Worm (Caenorhabditis elegans) whole organism, L3 larva: Measurements from ENCODE around the gene srh-76.

ENCODE experiments used
- ZK546.5 ChIP-seq: sonication (generic microtip); optimal IDR thresholded peaks from 2 replicates; lab custom pipeline; 2017; ENCODE audit warnings: missing biosample characterization, missing genetic modification characterization
- ama-1 ChIP-seq: fragments of 150-350 bp; optimal IDR thresholded peaks from 2 replicates; lab custom pipeline; 2018
- ceh-16 ChIP-seq: sonication (generic microtip); optimal IDR thresholded peaks from 2 replicates; lab custom pipeline; 2017; ENCODE audit warnings: missing biosample characterization, missing genetic modification characterization
- ceh-28 ChIP-seq: fragments of 150-350 bp; optimal IDR thresholded peaks from 2 replicates; lab custom pipeline; 2014; ENCODE audit warnings: missing biosample characterization, missing genetic modification reagents, missing genetic modification characterization
- ceh-82 ChIP-seq: fragments of 150-350 bp; optimal IDR thresholded peaks from 2 replicates; lab custom pipeline; 2014; ENCODE audit warnings: missing biosample characterization, missing genetic modification characterization
- ceh-9 ChIP-seq: sonication (generic microtip); optimal IDR thresholded peaks from 2 replicates; lab custom pipeline; 2018; ENCODE audit warnings: missing biosample characterization, missing genetic modification characterization
- daf-12 ChIP-seq: fragments of 150-350 bp; optimal IDR thresholded peaks from 2 replicates; lab custom pipeline; 2014; ENCODE audit warnings: missing biosample characterization, missing genetic modification reagents, missing genetic modification characterization
- egl-5 ChIP-seq: fragments of 150-350 bp; optimal IDR thresholded peaks from 2 replicates; lab custom pipeline; 2017; ENCODE audit warnings: missing biosample characterization, missing genetic modification reagents, missing genetic modification characterization, inconsistent platforms
- elt-1 ChIP-seq: fragments of 150-350 bp; optimal IDR thresholded peaks from 2 replicates; lab custom pipeline; 2014; ENCODE audit warnings: missing biosample characterization, missing genetic modification characterization
- elt-2 ChIP-seq: sonication (generic microtip); optimal IDR thresholded peaks from 2 replicates; lab custom pipeline; 2016; ENCODE audit warnings: missing genetic modification reagents, mild to moderate bottlenecking, missing genetic modification characterization, missing compliant biosample characterization
- elt-3 ChIP-seq, 3 experiments: fragments of 150-350 bp in 1 of 3; sonication (generic microtip) in 2 of 3; optimal IDR thresholded peaks; 2 replicates in 2 of 3; 4 replicates in 1 of 3; lab custom pipeline; 2014 to 2017; ENCODE audit warnings: missing biosample characterization in 3 of 3, missing genetic modification characterization in 3 of 3
- eor-1 ChIP-seq, 2 experiments: fragments of 150-350 bp; optimal IDR thresholded peaks; 2 replicates each; lab custom pipeline; 2014 to 2018; ENCODE audit warnings: missing biosample characterization in 2 of 2, missing genetic modification characterization in 2 of 2
- fkh-10 ChIP-seq: sonication (generic microtip); optimal IDR thresholded peaks from 2 replicates; lab custom pipeline; 2017; ENCODE audit warnings: missing biosample characterization, missing genetic modification reagents, missing genetic modification characterization
- fos-1 ChIP-seq: fragments of 150-350 bp; optimal IDR thresholded peaks from 2 replicates; lab custom pipeline; 2014; ENCODE audit warnings: missing biosample characterization, missing genetic modification characterization
- jun-1 ChIP-seq: fragments of 150-350 bp; optimal IDR thresholded peaks from 2 replicates; lab custom pipeline; 2014; ENCODE audit warnings: missing biosample characterization, missing genetic modification reagents, missing genetic modification characterization
- lin-15B ChIP-seq: fragments of 150-350 bp; optimal IDR thresholded peaks from 2 replicates; lab custom pipeline; 2014; ENCODE audit warnings: missing biosample characterization, missing genetic modification characterization
- lin-39 ChIP-seq: fragments of 150-350 bp; optimal IDR thresholded peaks from 2 replicates; lab custom pipeline; 2018; ENCODE audit warnings: missing biosample characterization, missing genetic modification reagents, missing genetic modification characterization
- lsy-12 ChIP-seq: sonication (generic microtip); optimal IDR thresholded peaks from 2 replicates; lab custom pipeline; 2016; ENCODE audit warnings: mild to moderate bottlenecking, missing genetic modification characterization, missing compliant biosample characterization
- mdl-1 ChIP-seq: fragments of 150-350 bp; optimal IDR thresholded peaks from 2 replicates; lab custom pipeline; 2014; ENCODE audit warnings: missing biosample characterization, missing genetic modification characterization
- mml-1 ChIP-seq: fragments of 150-350 bp; sonication (generic microtip); optimal IDR thresholded peaks from 3 replicates; lab custom pipeline; 2014; ENCODE audit warnings: missing biosample characterization, missing genetic modification characterization
- nfya-1 ChIP-seq: sonication (generic microtip); optimal IDR thresholded peaks from 2 replicates; lab custom pipeline; 2017; ENCODE audit warnings: missing genetic modification characterization, mild to moderate bottlenecking, missing compliant biosample characterization, antibody characterized with exemption, moderate library complexity; ENCODE audit not compliant: insufficient read depth
- nhr-11 ChIP-seq: fragments of 150-350 bp; optimal IDR thresholded peaks from 2 replicates; lab custom pipeline; 2014; ENCODE audit warnings: missing biosample characterization, missing genetic modification characterization
- nhr-12 ChIP-seq: fragments of 150-350 bp; optimal IDR thresholded peaks from 2 replicates; lab custom pipeline; 2014; ENCODE audit warnings: missing biosample characterization, missing genetic modification characterization
- nhr-23 ChIP-seq: fragments of 150-350 bp; optimal IDR thresholded peaks from 2 replicates; lab custom pipeline; 2014; ENCODE audit warnings: missing biosample characterization, missing genetic modification reagents, missing genetic modification characterization
- nhr-237 ChIP-seq: fragments of 150-350 bp; optimal IDR thresholded peaks from 2 replicates; lab custom pipeline; 2014; ENCODE audit warnings: missing biosample characterization, missing genetic modification characterization
- nhr-25 ChIP-seq: sonication (generic microtip); optimal IDR thresholded peaks from 2 replicates; lab custom pipeline; 2017; ENCODE audit warnings: missing biosample characterization, missing genetic modification characterization
- nhr-43 ChIP-seq: sonication (generic microtip); optimal IDR thresholded peaks from 2 replicates; lab custom pipeline; 2016; ENCODE audit warnings: mild to moderate bottlenecking, missing genetic modification characterization, missing compliant biosample characterization; ENCODE audit not compliant: poor library complexity, severe bottlenecking
- nhr-76 ChIP-seq: fragments of 150-350 bp; sonication (generic microtip); optimal IDR thresholded peaks from 5 replicates; lab custom pipeline; 2014; ENCODE audit warnings: missing biosample characterization, missing genetic modification characterization
- pqm-1 ChIP-seq: fragments of 150-350 bp; optimal IDR thresholded peaks from 2 replicates; lab custom pipeline; 2017; ENCODE audit warnings: missing biosample characterization, missing genetic modification characterization, inconsistent platforms
- snpc-4 ChIP-seq: fragments of 150-350 bp; optimal IDR thresholded peaks from 2 replicates; lab custom pipeline; 2014; ENCODE audit warnings: missing biosample characterization, missing genetic modification characterization
- tbx-2 ChIP-seq: sonication (generic microtip); optimal IDR thresholded peaks from 2 replicates; lab custom pipeline; 2016; ENCODE audit warnings: mild to moderate bottlenecking, missing genetic modification characterization, missing compliant biosample characterization
- unc-39 ChIP-seq: sonication (generic microtip); optimal IDR thresholded peaks from 4 replicates; lab custom pipeline; 2017; ENCODE audit warnings: missing biosample characterization, missing genetic modification characterization
- unc-62 ChIP-seq: fragments of 150-350 bp; sonication (generic microtip); optimal IDR thresholded peaks from 4 replicates; lab custom pipeline; 2014; ENCODE audit warnings: missing biosample characterization, missing genetic modification reagents, missing genetic modification characterization

srh-76 gene

DNA sequence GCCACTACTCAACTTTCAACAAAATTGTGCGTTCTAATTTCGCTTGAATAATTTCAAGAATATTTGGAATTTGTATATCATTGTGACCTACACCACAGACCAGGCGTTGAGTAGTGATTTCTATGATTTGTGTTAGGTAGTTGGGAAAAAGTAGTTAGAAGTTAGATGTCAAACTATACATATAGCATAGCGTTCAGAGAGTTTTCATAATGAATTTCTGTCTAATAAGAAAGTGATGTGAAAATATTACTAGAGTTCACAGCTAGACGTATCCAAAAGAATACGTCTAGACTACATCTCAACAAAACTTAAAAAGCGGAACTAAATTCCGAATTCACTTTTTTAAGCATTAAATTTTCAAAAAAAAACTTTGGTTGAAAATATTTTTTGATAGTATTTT, 1.8 kb downstream of the srh-76 start:
- TF ChIP-seq pqm-1 (tag; lab: Kevin White, UChicago) (no peak), daf-12 (tag; lab: Kevin White, UChicago) (no peak), nhr-237 (no peak), unc-39 (tag; lab: Kevin White, UChicago) (no peak), nhr-25 (tag; lab: Kevin White, UChicago) (no peak)

DNA sequence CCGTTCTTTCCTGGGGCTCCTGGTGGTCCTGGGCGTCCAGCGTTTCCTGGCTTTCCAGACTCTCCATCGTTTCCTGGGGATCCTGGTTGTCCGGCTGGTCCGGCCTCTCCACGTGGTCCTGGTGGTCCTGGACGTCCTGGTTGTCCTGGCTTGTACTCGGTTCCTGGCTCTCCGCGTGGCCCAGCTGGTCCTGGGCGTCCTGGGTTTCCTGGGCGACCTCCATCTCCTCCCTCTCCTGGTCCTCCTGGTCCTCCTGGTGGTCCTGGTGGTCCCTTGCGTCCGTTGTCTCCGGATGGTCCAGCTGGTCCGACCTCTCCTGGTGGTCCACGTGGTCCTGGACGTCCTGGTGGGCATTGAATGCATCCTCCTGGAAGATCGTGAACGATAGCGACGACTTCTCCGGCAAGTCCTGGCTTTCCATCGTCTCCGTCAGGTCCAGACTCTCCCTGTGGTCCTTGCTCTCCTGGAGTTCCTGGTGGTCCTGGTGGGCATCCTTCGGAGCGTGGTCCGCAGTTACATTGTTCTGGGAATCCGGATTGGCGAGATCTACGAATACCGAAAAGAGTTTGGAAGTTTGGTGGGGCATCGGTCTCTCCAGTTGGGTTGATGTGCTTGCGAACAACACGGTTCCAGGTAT, 2.5 kb downstream of the srh-76 start:
- TF ChIP-seq jun-1 (tag; lab: Kevin White, UChicago) (no peak), tbx-2 (tag; lab: Kevin White, UChicago) (no peak), fos-1 (no peak)

DNA sequence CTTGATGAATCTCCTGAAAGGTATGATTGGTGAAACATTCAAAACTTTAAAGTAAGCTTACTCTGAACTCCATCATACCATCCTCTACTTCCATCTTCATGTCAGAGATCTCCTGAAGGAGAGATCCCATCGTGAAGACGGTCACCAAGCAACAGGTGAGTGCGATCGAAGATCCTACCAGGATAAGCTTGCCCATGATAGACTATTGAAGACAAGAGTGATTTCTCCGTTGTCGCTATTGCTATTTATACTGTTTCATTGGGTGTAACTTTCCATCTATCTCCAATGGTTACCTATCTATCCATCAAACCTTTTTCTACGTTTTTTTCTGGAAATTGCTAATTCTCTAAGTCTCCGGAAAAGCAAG, 3.0 kb downstream of the srh-76 start, which contains the start of gene col-140:
TSS of gene col-140 (minus strand) at position 219 of the 367 bp plus-strand sequence.
- TF ChIP-seq lin-15B (no peak), ZK546.5 (tag; lab: Kevin White, UChicago) (no peak), elt-3 (tag; optimal IDR thresholded peaks at IDR 0.05; lab: Kevin White, UChicago) (no peak), tbx-2 (tag; lab: Kevin White, UChicago) (no peak), ceh-16 (no peak), eor-1 (tag; optimal IDR thresholded peaks at IDR 0.05; lab: Kevin White, UChicago) (no peak), lin-39 (no peak), ama-1 (lab: Kevin White, UChicago) (no peak), ceh-28 (tag; lab: Kevin White, UChicago) (no peak), pqm-1 (tag; lab: Kevin White, UChicago) (no peak), nhr-25 (tag; lab: Kevin White, UChicago) (no peak), lsy-12 (tag; lab: Kevin White, UChicago) (no peak), ceh-9 (no peak), nfya-1 (no peak), nhr-43 (tag; lab: Kevin White, UChicago) (no peak), nhr-11 (tag; lab: Kevin White, UChicago) (no peak), mml-1 (tag; lab: Kevin White, UChicago) (no peak), egl-5 (tag; lab: Kevin White, UChicago) (no peak), snpc-4 (tag; lab: Kevin White, UChicago) (no peak), elt-1 (tag; lab: Kevin White, UChicago) (no peak)

DNA sequence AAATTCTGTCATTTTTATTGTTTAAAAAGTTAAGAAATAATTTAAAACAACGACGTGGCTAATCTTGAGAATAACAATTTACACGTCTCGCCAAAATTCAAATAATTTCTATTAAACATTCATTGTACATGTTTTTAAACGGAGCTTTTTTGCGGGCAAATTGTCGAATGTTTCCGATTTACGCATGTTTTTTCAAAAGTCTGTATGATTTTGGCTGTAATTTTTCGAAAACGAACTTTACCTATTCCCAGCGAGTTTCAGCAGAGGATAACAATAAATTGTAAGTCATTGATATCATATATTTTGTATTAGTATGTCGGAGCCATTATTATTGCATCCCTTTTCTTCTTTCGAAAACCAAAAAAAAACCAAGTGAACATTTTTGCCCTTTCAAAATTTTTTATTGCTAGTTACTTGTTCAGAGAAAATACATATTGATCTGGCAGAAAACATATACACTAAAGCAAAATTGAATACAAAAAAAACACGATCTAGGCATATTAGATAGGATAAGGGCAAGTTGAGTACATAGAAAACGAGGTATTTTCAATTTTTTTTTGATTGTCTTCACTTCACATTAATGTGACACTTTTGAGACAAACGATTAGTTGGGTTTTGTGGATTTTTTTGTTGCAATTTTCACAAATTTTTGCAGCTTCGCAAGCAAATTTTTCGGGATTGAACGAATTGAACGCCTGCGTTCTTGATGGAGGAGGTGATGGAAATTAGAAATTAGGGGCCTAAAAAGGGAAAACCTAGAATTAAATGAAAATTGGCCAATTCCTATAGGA, 5.1 kb downstream of the srh-76 start, which contains the start of gene F26F12.2:
TSS of gene F26F12.2 (minus strand) at position 38 of the 791 bp plus-strand sequence.
- no peak for TF ChIP-seq lin-39
- peak; percentile 85 for TF ChIP-seq ama-1 (lab: Kevin White, UChicago)
- TF ChIP-seq nhr-76 (tag; lab: Kevin White, UChicago), result no peak
- TF ChIP-seq lsy-12 (tag; lab: Kevin White, UChicago), result peak; percentile 46
- TF ChIP-seq elt-2, result peak; percentile 7
- TF ChIP-seq mdl-1, result no peak
- no peak for TF ChIP-seq ceh-82
- no peak for TF ChIP-seq egl-5 (tag; lab: Kevin White, UChicago)
- TF ChIP-seq nhr-23, result peak; percentile 45
- TF ChIP-seq nhr-43 (tag; lab: Kevin White, UChicago), result peak; percentile 73
- TF ChIP-seq snpc-4 (tag; lab: Kevin White, UChicago), result no peak
- TF ChIP-seq nhr-25 (tag; lab: Kevin White, UChicago), result peak; percentile 56
- TF ChIP-seq unc-62, result no peak
- TF ChIP-seq jun-1 (tag; lab: Kevin White, UChicago), result peak; percentile 4
- TF ChIP-seq ZK546.5 (tag; lab: Kevin White, UChicago), result no peak

DNA sequence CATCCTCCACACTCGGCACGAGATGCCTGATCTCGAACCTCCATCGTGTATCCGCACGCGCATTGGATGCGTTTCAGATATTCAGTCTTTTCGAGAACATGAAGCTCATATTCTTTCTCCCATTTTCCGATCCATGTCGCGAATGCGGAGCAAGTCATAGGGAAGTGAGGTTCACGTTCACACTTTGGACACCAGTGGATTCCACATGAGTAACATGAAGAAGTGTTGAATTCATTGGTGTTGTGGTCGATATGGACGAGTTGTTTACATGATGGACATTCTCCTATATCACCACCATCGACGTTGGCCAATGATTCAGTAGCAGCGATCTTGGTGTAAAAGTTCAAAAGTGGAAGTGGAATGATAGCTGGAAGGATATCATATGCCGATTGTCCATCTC, 7.3 kb downstream of the srh-76 start:
- TF ChIP-seq eor-1 (tag; optimal IDR thresholded peaks at IDR 0.05; lab: Kevin White, UChicago) (no peak), nhr-76 (tag; lab: Kevin White, UChicago) (no peak), lin-15B (no peak), ceh-28 (tag; lab: Kevin White, UChicago) (no peak), fkh-10 (GFP tag; lab: Kevin White, UChicago) (no peak), ama-1 (lab: Kevin White, UChicago) (no peak), ZK546.5 (tag; lab: Kevin White, UChicago) (no peak), nhr-12 (no peak), nhr-25 (tag; lab: Kevin White, UChicago) (peak; percentile 32)
